Fruit fly (Drosophila melanogaster) whole organism, embryonic: Measurements from ENCODE around the gene CalpB.

Experiments
- BEAF-32 ChIP-seq: fragments of 200-800 bp; sonication (Bioruptor generic); optimal IDR thresholded peaks from 3 replicates; lab custom pipeline; 2017; ENCODE audit warnings: missing biosample characterization, missing genetic modification characterization, mild to moderate bottlenecking, moderate library complexity, missing genetic modification reagents
- Bgb ChIP-seq: fragments of 200-800 bp; sonication (Bioruptor generic); IDR thresholded peaks from 2 replicates; pipeline ENCODE4 v1.3.6; 2022; ENCODE audit warnings: missing biosample characterization, missing genetic modification characterization; ENCODE audit not compliant: partially characterized antibody
- C15 ChIP-seq: fragments of 200-800 bp; sonication (Bioruptor generic); IDR thresholded peaks from 3 replicates; pipeline ENCODE4 v1.3.6; 2022; ENCODE audit warnings: missing biosample characterization, missing genetic modification characterization
- CG10209 ChIP-seq: fragments of 200-800 bp; sonication (Bioruptor generic); optimal IDR thresholded peaks from 3 replicates; lab custom pipeline; 2017; ENCODE audit warnings: missing biosample characterization, mild to moderate bottlenecking, missing genetic modification characterization, missing genetic modification reagents
- CG10267 ChIP-seq: fragments of 200-800 bp; sonication (Bioruptor generic); optimal IDR thresholded peaks from 2 replicates; lab custom pipeline; 2018; ENCODE audit warnings: missing biosample characterization, mild to moderate bottlenecking, missing genetic modification characterization, moderate library complexity
- CG10274 ChIP-seq: fragments of 200-800 bp; sonication (Bioruptor generic); optimal IDR thresholded peaks from 3 replicates; lab custom pipeline; 2017; ENCODE audit warnings: missing biosample characterization, mild to moderate bottlenecking, missing genetic modification characterization
- CG11085 ChIP-seq: fragments of 200-800 bp; sonication (Bioruptor generic); IDR thresholded peaks from 2 replicates; pipeline ENCODE4 v1.3.6; 2022; ENCODE audit warnings: missing biosample characterization, missing genetic modification characterization
- CG11398 ChIP-seq: fragments of 200-800 bp; sonication (Bioruptor generic); optimal IDR thresholded peaks from 2 replicates; lab custom pipeline; 2016; ENCODE audit warnings: missing biosample characterization, missing genetic modification characterization
- CG11456 ChIP-seq: fragments of 200-800 bp; sonication (Bioruptor generic); IDR thresholded peaks from 3 replicates; pipeline ENCODE4 v1.3.6; 2022; ENCODE audit warnings: missing biosample characterization, missing genetic modification characterization
- CG11695 ChIP-seq: fragments of 200-800 bp; sonication (Bioruptor generic); IDR thresholded peaks from 3 replicates; pipeline ENCODE4 v1.3.6; 2022; ENCODE audit warnings: missing biosample characterization, missing genetic modification characterization
- CG12071 ChIP-seq: fragments of 200-800 bp; sonication (Bioruptor generic); optimal IDR thresholded peaks from 3 replicates; lab custom pipeline; 2018; ENCODE audit warnings: missing biosample characterization, mild to moderate bottlenecking, missing genetic modification characterization
- CG12769 ChIP-seq: fragments of 200-800 bp; sonication (Bioruptor generic); optimal IDR thresholded peaks from 2 replicates; lab custom pipeline; 2019; ENCODE audit warnings: missing biosample characterization, mild to moderate bottlenecking, missing genetic modification characterization, moderate library complexity
- CG15696 ChIP-seq: fragments of 200-800 bp; sonication (Bioruptor generic); optimal IDR thresholded peaks from 2 replicates; lab custom pipeline; 2019; ENCODE audit warnings: missing biosample characterization, mild to moderate bottlenecking, missing genetic modification characterization, moderate library complexity
- CG16813 ChIP-seq: fragments of 200-800 bp; sonication (Bioruptor generic); IDR thresholded peaks from 3 replicates; pipeline ENCODE4 v1.3.6; 2022; ENCODE audit warnings: missing biosample characterization, missing genetic modification characterization; ENCODE audit not compliant: partially characterized antibody
- CG2712 ChIP-seq: fragments of 200-800 bp; optimal IDR thresholded peaks from 3 replicates; lab custom pipeline; 2019; ENCODE audit warnings: missing biosample characterization, mild to moderate bottlenecking, missing genetic modification characterization, moderate library complexity
- CG32772 ChIP-seq: fragments of 200-800 bp; sonication (Bioruptor generic); IDR thresholded peaks from 2 replicates; pipeline ENCODE4 v1.3.6; 2022; ENCODE audit warnings: missing biosample characterization, missing genetic modification characterization
- CG34224 ChIP-seq: fragments of 200-800 bp; sonication (Bioruptor generic); IDR thresholded peaks from 3 replicates; pipeline ENCODE4 v1.3.6; 2022; ENCODE audit warnings: missing biosample characterization, missing genetic modification characterization; ENCODE audit not compliant: partially characterized antibody
- CG34376 ChIP-seq: fragments of 200-800 bp; sonication (Bioruptor generic); optimal IDR thresholded peaks from 2 replicates; lab custom pipeline; 2018; ENCODE audit warnings: missing biosample characterization, mild to moderate bottlenecking, missing genetic modification characterization
- CG4328 ChIP-seq: fragments of 200-800 bp; sonication (Bioruptor generic); optimal IDR thresholded peaks from 3 replicates; lab custom pipeline; 2017; ENCODE audit warnings: missing biosample characterization, missing genetic modification reagents, missing genetic modification characterization
- CG4707 ChIP-seq: fragments of 200-800 bp; sonication (Bioruptor generic); optimal IDR thresholded peaks from 2 replicates; lab custom pipeline; 2018; ENCODE audit warnings: missing biosample characterization, mild to moderate bottlenecking, missing genetic modification characterization, moderate library complexity
- CG6654 ChIP-seq: fragments of 200-800 bp; sonication (Bioruptor generic); optimal IDR thresholded peaks from 2 replicates; lab custom pipeline; 2017; ENCODE audit warnings: missing biosample characterization, mild to moderate bottlenecking, missing genetic modification characterization
- CG7271 ChIP-seq: fragments of 200-800 bp; sonication (Bioruptor generic); optimal IDR thresholded peaks from 2 replicates; lab custom pipeline; 2018; ENCODE audit warnings: missing biosample characterization, mild to moderate bottlenecking, missing genetic modification characterization, moderate library complexity
- CTCF ChIP-seq: fragments of 200-800 bp; sonication (Bioruptor generic); optimal IDR thresholded peaks from 2 replicates; lab custom pipeline; 2017; ENCODE audit warnings: missing biosample characterization, mild to moderate bottlenecking, missing genetic modification characterization, moderate library complexity
- Deaf1 ChIP-seq: fragments of 200-800 bp; optimal IDR thresholded peaks from 3 replicates; lab custom pipeline; 2019; ENCODE audit warnings: missing biosample characterization, mild to moderate bottlenecking, missing genetic modification characterization, moderate library complexity
- H2.0 ChIP-seq: fragments of 200-800 bp; sonication (Bioruptor generic); IDR thresholded peaks from 2 replicates; pipeline ENCODE4 v1.3.6; 2022; ENCODE audit warnings: missing biosample characterization, missing genetic modification characterization
- HHEX ChIP-seq: fragments of 200-800 bp; sonication (Bioruptor generic); optimal IDR thresholded peaks from 3 replicates; lab custom pipeline; 2017; ENCODE audit warnings: missing biosample characterization, mild to moderate bottlenecking, missing genetic modification characterization, missing genetic modification reagents
- Hey ChIP-seq: fragments of 200-800 bp; sonication (Bioruptor generic); optimal IDR thresholded peaks from 3 replicates; lab custom pipeline; 2018; ENCODE audit warnings: missing biosample characterization, mild to moderate bottlenecking, missing genetic modification characterization
- HmgZ ChIP-seq: fragments of 200-800 bp; sonication (Bioruptor generic); optimal IDR thresholded peaks from 2 replicates; lab custom pipeline; 2018; ENCODE audit warnings: missing biosample characterization, mild to moderate bottlenecking, missing genetic modification characterization
- Hr3 ChIP-seq: fragments of 200-800 bp; sonication (Bioruptor generic); optimal IDR thresholded peaks from 3 replicates; lab custom pipeline; 2016; ENCODE audit warnings: missing biosample characterization, missing genetic modification characterization
- MTF-1 ChIP-seq: fragments of 200-800 bp; sonication (Bioruptor generic); optimal IDR thresholded peaks from 2 replicates; lab custom pipeline; 2018; ENCODE audit warnings: missing biosample characterization, mild to moderate bottlenecking, missing genetic modification characterization, borderline replicate concordance
- Nf-YC ChIP-seq: fragments of 200-800 bp; optimal IDR thresholded peaks from 3 replicates; lab custom pipeline; 2019; ENCODE audit warnings: missing biosample characterization, mild to moderate bottlenecking, missing genetic modification characterization, moderate library complexity
- PHDP ChIP-seq: fragments of 200-800 bp; sonication (Bioruptor generic); optimal IDR thresholded peaks from 3 replicates; lab custom pipeline; 2018; ENCODE audit warnings: missing biosample characterization, mild to moderate bottlenecking, missing genetic modification characterization, moderate library complexity
- Poxn ChIP-seq: fragments of 200-800 bp; sonication (Bioruptor generic); IDR thresholded peaks from 2 replicates; pipeline ENCODE4 v1.3.6; 2022; ENCODE audit warnings: missing biosample characterization, missing genetic modification characterization
- Taf1 ChIP-seq: fragments of 200-800 bp; sonication (Bioruptor generic); IDR thresholded peaks from 2 replicates; pipeline ENCODE4 v1.3.6; 2022; ENCODE audit warnings: missing biosample characterization, missing genetic modification characterization
- al ChIP-seq: fragments of 200-800 bp; sonication (Bioruptor generic); IDR thresholded peaks from 2 replicates; pipeline ENCODE4 v1.3.6; 2022; ENCODE audit warnings: missing biosample characterization, missing genetic modification characterization
- bcd ChIP-seq: fragments of 200-800 bp; sonication (Bioruptor generic); optimal IDR thresholded peaks from 2 replicates; lab custom pipeline; 2017; ENCODE audit warnings: missing biosample characterization, mild to moderate bottlenecking, missing genetic modification characterization
- esg ChIP-seq: fragments of 200-800 bp; sonication (Bioruptor generic); conservative IDR thresholded peaks from 2 replicates; pipeline ENCODE4 v1.3.6; 2022; ENCODE audit warnings: missing biosample characterization, missing genetic modification characterization
- eve ChIP-seq, 2 experiments: fragments of >200 bp; optimal IDR thresholded peaks; 2 replicates each; lab custom pipeline; 2017; ENCODE audit warnings: missing biosample characterization in 2 of 2, missing genetic modification characterization in 2 of 2
- gt ChIP-seq: fragments of 200-800 bp; sonication (Bioruptor generic); IDR thresholded peaks from 2 replicates; pipeline ENCODE4 v1.3.6; 2022; ENCODE audit warnings: missing biosample characterization, missing genetic modification characterization
- insv ChIP-seq, 2 experiments: fragments of 200-800 bp; sonication (Bioruptor generic); optimal IDR thresholded peaks; 3 replicates each; lab custom pipeline; 2016 to 2018; ENCODE audit warnings: missing biosample characterization in 2 of 2, missing genetic modification characterization in 2 of 2
- lab ChIP-seq: fragments of 200-800 bp; sonication (Bioruptor generic); optimal IDR thresholded peaks from 3 replicates; lab custom pipeline; 2017; ENCODE audit warnings: missing biosample characterization, missing genetic modification characterization, mild to moderate bottlenecking, moderate library complexity, missing genetic modification reagents
- mirr ChIP-seq: fragments of 200-800 bp; sonication (Bioruptor generic); optimal IDR thresholded peaks from 3 replicates; lab custom pipeline; 2018; ENCODE audit warnings: missing biosample characterization, mild to moderate bottlenecking, missing genetic modification characterization
- p53 ChIP-seq: fragments of 200-800 bp; sonication (Bioruptor generic); optimal IDR thresholded peaks from 2 replicates; lab custom pipeline; 2016; ENCODE audit warnings: missing biosample characterization, missing genetic modification characterization
- prd ChIP-seq, 3 experiments: fragments of >200 bp in 2 of 3; fragments of 200-800 bp in 1 of 3; sonication (Bioruptor generic) in 1 of 3; optimal IDR thresholded peaks in 2 of 3; IDR thresholded peaks in 1 of 3; 2 replicates in 2 of 3; 3 replicates in 1 of 3; pipeline versions ENCODE4 v1.3.6 to Lab custom; 2017 to 2022; ENCODE audit warnings: missing biosample characterization in 1 of 3, missing genetic modification characterization in 1 of 3
- pros ChIP-seq: fragments of 200-800 bp; sonication (Bioruptor generic); optimal IDR thresholded peaks from 3 replicates; lab custom pipeline; 2019; ENCODE audit warnings: missing biosample characterization, mild to moderate bottlenecking, missing genetic modification characterization, moderate library complexity
- sob ChIP-seq: fragments of 200-800 bp; sonication (Bioruptor generic); IDR thresholded peaks from 2 replicates; pipeline ENCODE4 v1.3.6; 2022; ENCODE audit warnings: missing biosample characterization, missing genetic modification characterization
- tin ChIP-seq: fragments of 200-800 bp; sonication (Bioruptor generic); optimal IDR thresholded peaks from 3 replicates; lab custom pipeline; 2016; ENCODE audit warnings: missing biosample characterization, missing genetic modification characterization
- toy ChIP-seq: fragments of 200-800 bp; sonication (Bioruptor generic); IDR thresholded peaks from 2 replicates; pipeline ENCODE4 v1.3.6; 2022; ENCODE audit warnings: missing biosample characterization, missing genetic modification characterization
- wdn ChIP-seq: fragments of 200-800 bp; sonication (Bioruptor generic); IDR thresholded peaks from 2 replicates; pipeline ENCODE4 v1.3.6; 2022; ENCODE audit warnings: missing biosample characterization, missing genetic modification characterization
- yki ChIP-seq: fragments of >200 bp; optimal IDR thresholded peaks from 3 replicates; lab custom pipeline; 2018
- zfh1 ChIP-seq: fragments of 200-800 bp; sonication (Bioruptor generic); IDR thresholded peaks from 3 replicates; pipeline ENCODE4 v1.3.6; 2022; ENCODE audit warnings: missing biosample characterization, missing genetic modification characterization

CalpB gene

dm6 chr3L:9846577-9847342 is 41.8 kb upstream of the CalpB start (continued):
- TF ChIP-seq CG2712, result no peak
- no peak for TF ChIP-seq CTCF (GFP tag; lab: Kevin White, UChicago)
- TF ChIP-seq Deaf1 (tag; lab: Kevin White, UChicago), result no peak
- TF ChIP-seq prd (optimal IDR thresholded peaks at IDR 0.05; lab: Kevin White, UChicago), result no peak
- no peak for TF ChIP-seq prd (GFP tag; IDR thresholded peaks at IDR 0.05; lab: Robert Waterston, UW)
- no peak for TF ChIP-seq mirr (GFP tag; lab: Kevin White, UChicago)
- TF ChIP-seq esg, result no peak
- TF ChIP-seq CG11695, result no peak
- peak; percentile 7 for TF ChIP-seq CG12769
- no peak for TF ChIP-seq p53 (GFP tag; lab: Kevin White, UChicago)
- TF ChIP-seq bcd (GFP tag; lab: Kevin White, UChicago), result no peak
- TF ChIP-seq CG11456, result no peak
- TF ChIP-seq Hr3 (GFP tag; lab: Kevin White, UChicago), result no peak
- TF ChIP-seq Nf-YC (tag; lab: Kevin White, UChicago), result no peak
- no peak for TF ChIP-seq CG10274 (GFP tag; lab: Kevin White, UChicago)
- no peak for TF ChIP-seq HHEX
- peak; percentile 28; the same call in 1 of the 3 replicates for TF ChIP-seq CG34224 (GFP tag; lab: Robert Waterston, UW)
- TF ChIP-seq Bgb (GFP tag; lab: Robert Waterston, UW), result 0 out of 2 replicates have a peak, but pooled peaks have one; percentile 20
- no peak for TF ChIP-seq Poxn
- TF ChIP-seq zfh1, result no peak
- no peak for TF ChIP-seq HmgZ
- no peak for TF ChIP-seq wdn
- no peak for TF ChIP-seq yki (lab: Kevin White, UChicago)
- TF ChIP-seq CG11085, result no peak
- no peak for TF ChIP-seq C15 (GFP tag; lab: Robert Waterston, UW)
- no peak for TF ChIP-seq CG7271
- no peak for TF ChIP-seq CG11398 (GFP tag; lab: Kevin White, UChicago)
- TF ChIP-seq CG10209, result no peak
- no peak for TF ChIP-seq gt
- TF ChIP-seq Taf1, result no peak
- no peak for TF ChIP-seq toy (GFP tag; lab: Robert Waterston, UW)
- no peak for TF ChIP-seq CG10267 (tag; lab: Kevin White, UChicago)
- TF ChIP-seq sob (GFP tag; lab: Robert Waterston, UW), result 0 out of 2 replicates have a peak, but pooled peaks have one; percentile 14
- peak; percentile 33 for TF ChIP-seq lab (GFP tag; lab: Kevin White, UChicago)
- TF ChIP-seq insv (GFP tag; optimal IDR thresholded peaks at IDR 0.05; lab: Kevin White, UChicago), result no peak
- TF ChIP-seq CG4707 (GFP tag; lab: Kevin White, UChicago), result no peak
- TF ChIP-seq pros, result no peak
- peak; percentile 54 for TF ChIP-seq CG16813 (GFP tag; lab: Robert Waterston, UW)

- TF ChIP-seq PHDP (tag; lab: Kevin White, UChicago), result peak; percentile 60
- peak; percentile 29 for TF ChIP-seq CG4328 (GFP tag; lab: Kevin White, UChicago)
- TF ChIP-seq al (GFP tag; lab: Robert Waterston, UW), result peak; percentile 56; the same call in 1 of the 2 replicates
- no peak for TF ChIP-seq BEAF-32 (GFP tag; lab: Kevin White, UChicago)
- no peak for TF ChIP-seq eve (GFP tag; optimal IDR thresholded peaks at IDR 0.05; lab: Kevin White, UChicago)
- no peak for TF ChIP-seq CG6654 (GFP tag; lab: Kevin White, UChicago)
- 0 out of 2 replicates have a peak, but pooled peaks have one; percentile 18 for TF ChIP-seq CG32772 (GFP tag; lab: Robert Waterston, UW)
- 0 out of 2 replicates have a peak, but pooled peaks have one; percentile 5 for TF ChIP-seq H2.0 (GFP tag; lab: Robert Waterston, UW)
- no peak for TF ChIP-seq CG15696 (tag; lab: Kevin White, UChicago)
- TF ChIP-seq tin (GFP tag; lab: Kevin White, UChicago), result peak; percentile 33
- no peak for TF ChIP-seq CG34376
- no peak for TF ChIP-seq CG16813 (GFP tag; lab: Robert Waterston, UW)
- TF ChIP-seq Hey (tag; lab: Kevin White, UChicago), result no peak
- peak; percentile 36 for TF ChIP-seq CG12071 (GFP tag; lab: Kevin White, UChicago)
- no peak for TF ChIP-seq MTF-1 (GFP tag; lab: Kevin White, UChicago)
Observed at dm6 chr3L:9847420-9847977, 41.1 kb upstream of the CalpB start.
